Fruit fly (Drosophila melanogaster) whole organism, wandering third instar larva: ENCODE measurements around the gene CG9525.

Experiments
- Dfd ChIP-seq: fragments of >200 bp; optimal IDR thresholded peaks from 2 replicates; lab custom pipeline; 2017; ENCODE audit warnings: missing biosample characterization, missing genetic modification characterization
- Myc ChIP-seq: fragments of >200 bp; optimal IDR thresholded peaks from 2 replicates; lab custom pipeline; 2017
- OdsH ChIP-seq: fragments of 200-800 bp; sonication (Bioruptor generic); optimal IDR thresholded peaks from 2 replicates; lab custom pipeline; 2016; ENCODE audit warnings: missing biosample characterization, mild to moderate bottlenecking, missing genetic modification characterization
- ey ChIP-seq: fragments of 200-800 bp; sonication (Bioruptor generic); optimal IDR thresholded peaks from 2 replicates; lab custom pipeline; 2016; ENCODE audit warnings: missing biosample characterization, missing genetic modification characterization
- psq ChIP-seq: fragments of 200-800 bp; sonication (Bioruptor generic); optimal IDR thresholded peaks from 3 replicates; lab custom pipeline; 2017; ENCODE audit warnings: missing biosample characterization, mild to moderate bottlenecking, missing genetic modification characterization, moderate library complexity

dm6 chr2L:8955597-8956335, 6.4 kb downstream of the CG9525 start:
- TF ChIP-seq psq (GFP tag; lab: Kevin White, UChicago) = no peak
- TF ChIP-seq Dfd (GFP tag; lab: Kevin White, UChicago) = no peak
- no peak for TF ChIP-seq OdsH (GFP tag; lab: Kevin White, UChicago)
- TF ChIP-seq Myc = no peak
- no peak for TF ChIP-seq ey (GFP tag; lab: Kevin White, UChicago)
